Worm (Caenorhabditis elegans): Measurements from ENCODE around the gene let-60.

The let-60 gene

ce11 chrIV:11691524-11691923, 636 bp upstream of the let-60 start:
- TF ChIP-seq nhr-80 (tag; optimal IDR thresholded peaks at IDR 0.05) (peak; percentile 12), cebp-1 (GFP tag; IDR thresholded peaks at IDR 0.05) (no peak), cebp-1 (tag; optimal IDR thresholded peaks at IDR 0.05) (peak; percentile 22), snpc-4 (GFP tag; optimal IDR thresholded peaks at IDR 0.05) (no peak), snpc-4 (tag; optimal IDR thresholded peaks at IDR 0.05) (peak in 1 of 4 experiments; percentile 25), unc-62 (GFP tag; optimal IDR thresholded peaks at IDR 0.05) (no peak)

- 0 out of 2 replicates have a peak, but pooled peaks have one; percentile 1 for TF ChIP-seq attf-6 (GFP tag; IDR thresholded peaks at IDR 0.05)
- TF ChIP-seq F10E7.11 (tag; optimal IDR thresholded peaks at IDR 0.05), result no peak
- TF ChIP-seq cebp-1 (GFP tag; IDR thresholded peaks at IDR 0.05), result no peak
- TF ChIP-seq cebp-1 (tag; optimal IDR thresholded peaks at IDR 0.05), result no peak
Observed at ce11 chrIV:11688018-11688417, 2.9 kb downstream of the let-60 start, which contains the start of gene ZK792.5. ZK792.5 (minus strand) TSS chrIV:11688118.

- TF ChIP-seq lin-54 (GFP tag; optimal IDR thresholded peaks at IDR 0.05) (no peak), ets-4 (GFP tag; optimal IDR thresholded peaks at IDR 0.05) (no peak), madf-8 (GFP tag; conservative IDR thresholded peaks at IDR 0.05) (no peak), ztf-25 (GFP tag; IDR thresholded peaks at IDR 0.05) (no peak), bed-1 (GFP tag; IDR thresholded peaks at IDR 0.05) (no peak), dpl-1 (GFP tag; optimal IDR thresholded peaks at IDR 0.05) (no peak), F39B2.1 (GFP tag; IDR thresholded peaks at IDR 0.05) (no peak), ZK185.1 (tag; optimal IDR thresholded peaks at IDR 0.05; ENCODE audit: poor library complexity, severe bottlenecking) (no peak), snpc-3.4 (tag; optimal IDR thresholded peaks at IDR 0.05) (no peak)
Observed at ce11 chrIV:11681905-11682304, 9.0 kb downstream of the let-60 start, which contains the start of gene ZK792.4. ZK792.4 (minus strand) TSS chrIV:11682005.

- TF ChIP-seq attf-5 (GFP tag; optimal IDR thresholded peaks at IDR 0.05) (no peak), zim-3 (tag; optimal IDR thresholded peaks at IDR 0.05) (no peak), let-607 (tag; optimal IDR thresholded peaks at IDR 0.05) (no peak), ekl-4 (GFP tag; IDR thresholded peaks at IDR 0.05) (no peak), madf-10 (tag; optimal IDR thresholded peaks at IDR 0.05) (no peak), bed-2 (GFP tag; IDR thresholded peaks at IDR 0.05) (no peak), D2030.7 (GFP tag; IDR thresholded peaks at IDR 0.05) (no peak), zfh-2 (GFP tag; conservative IDR thresholded peaks at IDR 0.05) (no peak), ceh-40 (GFP tag; IDR thresholded peaks at IDR 0.05) (no peak), lir-1 (GFP tag; conservative IDR thresholded peaks at IDR 0.05) (no peak), lag-1 (GFP tag; IDR thresholded peaks at IDR 0.05) (no peak), aptf-3 (GFP tag; IDR thresholded peaks at IDR 0.05) (no peak), attf-6 (GFP tag; IDR thresholded peaks at IDR 0.05) (no peak), F39B2.1 (GFP tag; IDR thresholded peaks at IDR 0.05) (no peak), ztf-6 (GFP tag; IDR thresholded peaks at IDR 0.05) (no peak), hmg-20 (GFP tag; IDR thresholded peaks at IDR 0.05) (no peak), cebp-2 (GFP tag; IDR thresholded peaks at IDR 0.05) (no peak), pbrm-1 (GFP tag; IDR thresholded peaks at IDR 0.05) (no peak)
Observed at ce11 chrIV:11676054-11676453, 14.8 kb downstream of the let-60 start, which contains the start of gene inx-9. inx-9 (plus strand) TSS chrIV:11676354.

- no peak for TF ChIP-seq akir-1 (GFP tag; optimal IDR thresholded peaks at IDR 0.05)
- no peak for TF ChIP-seq madf-3 (GFP tag; IDR thresholded peaks at IDR 0.05)
- no peak for TF ChIP-seq nhr-120 (GFP tag; IDR thresholded peaks at IDR 0.05)
- TF ChIP-seq fkh-3 (tag; optimal IDR thresholded peaks at IDR 0.05), result no peak
- no peak for TF ChIP-seq ekl-4 (GFP tag; IDR thresholded peaks at IDR 0.05)
- TF ChIP-seq pha-4 (tag; optimal IDR thresholded peaks at IDR 0.05), result no peak
- no peak for TF ChIP-seq dpff-1 (tag; optimal IDR thresholded peaks at IDR 0.05)
- TF ChIP-seq nfya-2 (GFP tag; IDR thresholded peaks at IDR 0.05), result no peak
- no peak for TF ChIP-seq xnd-1 (tag; optimal IDR thresholded peaks at IDR 0.05)
- no peak for TF ChIP-seq hmg-1.2 (GFP tag; IDR thresholded peaks at IDR 0.05)
- TF ChIP-seq D2030.7 (GFP tag; IDR thresholded peaks at IDR 0.05), result no peak
- no peak for TF ChIP-seq egl-44 (GFP tag; IDR thresholded peaks at IDR 0.05)
- no peak for TF ChIP-seq die-1 (tag; optimal IDR thresholded peaks at IDR 0.05)
- TF ChIP-seq aptf-2 (GFP tag; conservative IDR thresholded peaks at IDR 0.05), result no peak
Observed at ce11 chrIV:11673543-11673942, 17.3 kb downstream of the let-60 start, which contains the start of gene inx-8. inx-8 (plus strand) TSS chrIV:11673843.
